Fruit fly (Drosophila melanogaster) whole organism, wandering third instar larva: ENCODE data around the gene CG15336.
A peak's percentile ranks its signal among the peaks of the same experiment; 100 is the strongest.

Experiments used
- CG32264 ChIP-seq: fragments of 200-800 bp; sonication (Bioruptor generic); optimal IDR thresholded peaks from 2 replicates; lab custom pipeline; 2016; ENCODE audit warnings: missing biosample characterization, missing genetic modification characterization
- CG9705 ChIP-seq: fragments of 200-800 bp; sonication (Bioruptor generic); optimal IDR thresholded peaks from 2 replicates; lab custom pipeline; 2018; ENCODE audit warnings: missing biosample characterization, mild to moderate bottlenecking, missing genetic modification characterization
- Dfd ChIP-seq: fragments of >200 bp; optimal IDR thresholded peaks from 2 replicates; lab custom pipeline; 2017; ENCODE audit warnings: missing biosample characterization, missing genetic modification characterization
- HLH106 ChIP-seq: fragments of 200-800 bp; optimal IDR thresholded peaks from 3 replicates; lab custom pipeline; 2019; ENCODE audit warnings: missing biosample characterization, mild to moderate bottlenecking, missing genetic modification characterization, moderate library complexity
- Hnf4 ChIP-seq: fragments of 200-800 bp; sonication (Bioruptor generic); optimal IDR thresholded peaks from 2 replicates; lab custom pipeline; 2016; ENCODE audit warnings: missing biosample characterization, mild to moderate bottlenecking, missing genetic modification characterization
- Hr78 ChIP-seq: fragments of >200 bp; optimal IDR thresholded peaks from 2 replicates; lab custom pipeline; 2017; ENCODE audit warnings: missing biosample characterization, missing genetic modification characterization
- Jra ChIP-seq: sonication (Bioruptor generic); optimal IDR thresholded peaks from 2 replicates; lab custom pipeline; 2016; ENCODE audit warnings: missing biosample characterization, missing genetic modification characterization
- N ChIP-seq: fragments of >200 bp; optimal IDR thresholded peaks from 2 replicates; lab custom pipeline; 2018; ENCODE audit warnings: missing biosample characterization, missing external identifiers, missing genetic modification characterization
- OdsH ChIP-seq: fragments of 200-800 bp; sonication (Bioruptor generic); optimal IDR thresholded peaks from 2 replicates; lab custom pipeline; 2016; ENCODE audit warnings: missing biosample characterization, mild to moderate bottlenecking, missing genetic modification characterization
- Rel ChIP-seq, 2 experiments: fragments of 200-800 bp; sonication (Bioruptor generic) in 1 of 2; optimal IDR thresholded peaks; 2 replicates in 1 of 2; 3 replicates in 1 of 2; lab custom pipeline; 2016 to 2019; ENCODE audit warnings: mild to moderate bottlenecking in 2 of 2, missing biosample characterization in 2 of 2, missing genetic modification characterization in 2 of 2, moderate library complexity in 1 of 2
- Sp1 ChIP-seq: fragments of 200-800 bp; sonication (Bioruptor generic); optimal IDR thresholded peaks from 3 replicates; lab custom pipeline; 2019; ENCODE audit warnings: missing biosample characterization, mild to moderate bottlenecking, missing genetic modification characterization, moderate library complexity
- br ChIP-seq: fragments of 200-800 bp; sonication (Bioruptor generic); optimal IDR thresholded peaks from 2 replicates; lab custom pipeline; 2016; ENCODE audit warnings: missing biosample characterization, missing genetic modification characterization
- dmrt93B ChIP-seq: fragments of 200-800 bp; sonication (Bioruptor generic); optimal IDR thresholded peaks from 2 replicates; lab custom pipeline; 2018; ENCODE audit warnings: missing biosample characterization, mild to moderate bottlenecking, missing genetic modification characterization
- dsf ChIP-seq: sonication (Bioruptor generic); optimal IDR thresholded peaks from 2 replicates; lab custom pipeline; 2016; ENCODE audit warnings: missing biosample characterization, missing genetic modification characterization, borderline replicate concordance
- ey ChIP-seq: fragments of 200-800 bp; sonication (Bioruptor generic); optimal IDR thresholded peaks from 2 replicates; lab custom pipeline; 2016; ENCODE audit warnings: missing biosample characterization, missing genetic modification characterization
- foxo ChIP-seq, 2 experiments: fragments of 200-800 bp; sonication (Bioruptor generic); optimal IDR thresholded peaks; 2 replicates in 1 of 2; 3 replicates in 1 of 2; lab custom pipeline; 2016 to 2017; ENCODE audit warnings: missing biosample characterization in 2 of 2, missing genetic modification characterization in 2 of 2
- fru ChIP-seq: fragments of 200-800 bp; sonication (Bioruptor generic); optimal IDR thresholded peaks from 3 replicates; lab custom pipeline; 2016; ENCODE audit warnings: missing biosample characterization, mild to moderate bottlenecking, missing genetic modification characterization
- h ChIP-seq: fragments of 200-800 bp; sonication (Bioruptor generic); optimal IDR thresholded peaks from 3 replicates; lab custom pipeline; 2016; ENCODE audit warnings: missing biosample characterization, mild to moderate bottlenecking, missing genetic modification characterization
- jim ChIP-seq: fragments of 175-275, 200-325 bp; sonication (Bioruptor generic); optimal IDR thresholded peaks from 2 replicates; lab custom pipeline; 2016; ENCODE audit warnings: missing biosample characterization, mild to moderate bottlenecking, missing genetic modification characterization
- lola ChIP-seq: fragments of >200 bp; optimal IDR thresholded peaks from 2 replicates; lab custom pipeline; 2017; ENCODE audit warnings: missing biosample characterization, missing genetic modification characterization
- pan ChIP-seq: fragments of >200 bp; optimal IDR thresholded peaks from 2 replicates; lab custom pipeline; 2017
- psq ChIP-seq: fragments of 200-800 bp; sonication (Bioruptor generic); optimal IDR thresholded peaks from 3 replicates; lab custom pipeline; 2017; ENCODE audit warnings: missing biosample characterization, mild to moderate bottlenecking, missing genetic modification characterization, moderate library complexity
- rgr ChIP-seq: fragments of 200-800 bp; sonication (Bioruptor generic); optimal IDR thresholded peaks from 3 replicates; lab custom pipeline; 2016; ENCODE audit warnings: missing biosample characterization, mild to moderate bottlenecking, missing genetic modification characterization
- sv ChIP-seq: fragments of 200-800 bp; sonication (Bioruptor generic); optimal IDR thresholded peaks from 3 replicates; lab custom pipeline; 2016; ENCODE audit warnings: missing biosample characterization, missing genetic modification characterization
- woc ChIP-seq: sonication (Bioruptor generic); optimal IDR thresholded peaks from 2 replicates; lab custom pipeline; 2016; ENCODE audit warnings: missing biosample characterization, mild to moderate bottlenecking, missing genetic modification characterization

CG15336 gene

dm6 chrX:8196598-8197228 lies 49.0 kb downstream of the CG15336 start:
- TF ChIP-seq ey (GFP tag; lab: Kevin White, UChicago) (peak; percentile 82), Jra (no peak), dsf (no peak), Rel (GFP tag; optimal IDR thresholded peaks at IDR 0.05; lab: Kevin White, UChicago) (peak; percentile 0), Rel (tag; optimal IDR thresholded peaks at IDR 0.05; lab: Kevin White, UChicago) (peak; percentile 45), HLH106 (tag; lab: Kevin White, UChicago) (peak; percentile 64), h (peak; percentile 77), fru (GFP tag; lab: Kevin White, UChicago) (peak; percentile 85), OdsH (peak; percentile 66), rgr (GFP tag; lab: Kevin White, UChicago) (peak; percentile 76), lola (GFP tag; lab: Kevin White, UChicago) (no peak), sv (no peak), pan (lab: Kevin White, UChicago) (no peak), CG32264 (GFP tag; lab: Kevin White, UChicago) (peak; percentile 14), foxo (GFP tag; optimal IDR thresholded peaks at IDR 0.05; lab: Kevin White, UChicago) (peak in 1 of 2 experiments; percentile 86), psq (GFP tag; lab: Kevin White, UChicago) (peak; percentile 13), Hr78 (no peak), Dfd (GFP tag; lab: Kevin White, UChicago) (no peak), Sp1 (GFP tag; lab: Kevin White, UChicago) (peak; percentile 57), woc (GFP tag; lab: Kevin White, UChicago) (peak; percentile 63), jim (GFP tag; lab: Kevin White, UChicago) (no peak), dmrt93B (GFP tag; lab: Kevin White, UChicago) (peak; percentile 27), CG9705 (GFP tag; lab: Kevin White, UChicago) (no peak), br (GFP tag; lab: Kevin White, UChicago) (peak; percentile 69), N (no peak), Hnf4 (peak; percentile 55)
